Worm (Caenorhabditis elegans) whole organism, L2 larva: Measurements from ENCODE around the gene bgnt-1.1.
A peak's percentile ranks its signal among the peaks of the same experiment; 100 is the strongest.

Source experiments
- C34F6.9 ChIP-seq: fragments of 150-350 bp; optimal IDR thresholded peaks from 2 replicates; lab custom pipeline; 2014; ENCODE audit warnings: missing biosample characterization, missing genetic modification characterization
- F13H6.1 ChIP-seq: sonication (generic microtip); optimal IDR thresholded peaks from 2 replicates; lab custom pipeline; 2016; ENCODE audit warnings: missing genetic modification characterization, missing compliant biosample characterization
- R02D3.7 ChIP-seq: fragments of 150-350 bp; optimal IDR thresholded peaks from 2 replicates; lab custom pipeline; 2014; ENCODE audit warnings: missing biosample characterization, missing genetic modification characterization
- Y55F3AM.14 ChIP-seq: fragments of 200-800 bp; sonication (Bioruptor generic); optimal IDR thresholded peaks from 2 replicates; lab custom pipeline; 2018; ENCODE audit warnings: mild to moderate bottlenecking, missing genetic modification characterization, missing compliant biosample characterization
- ZK546.5 ChIP-seq: sonication (generic microtip); optimal IDR thresholded peaks from 2 replicates; lab custom pipeline; 2017; ENCODE audit warnings: missing biosample characterization, missing genetic modification characterization
- alr-1 ChIP-seq: fragments of 150-350 bp; optimal IDR thresholded peaks from 2 replicates; lab custom pipeline; 2014; ENCODE audit warnings: missing biosample characterization, missing genetic modification characterization
- aly-2 ChIP-seq: fragments of 150-350 bp; optimal IDR thresholded peaks from 2 replicates; lab custom pipeline; 2014; ENCODE audit warnings: missing biosample characterization, missing genetic modification characterization
- ama-1 ChIP-seq: fragments of 150-350 bp; optimal IDR thresholded peaks from 2 replicates; lab custom pipeline; 2018; ENCODE audit warnings: inconsistent platforms
- ceh-16 ChIP-seq: fragments of 150-350 bp; optimal IDR thresholded peaks from 2 replicates; lab custom pipeline; 2014; ENCODE audit warnings: missing biosample characterization, missing genetic modification characterization
- ceh-82 ChIP-seq: fragments of 150-350 bp; optimal IDR thresholded peaks from 2 replicates; lab custom pipeline; 2014; ENCODE audit warnings: missing biosample characterization, missing genetic modification characterization
- crh-2 ChIP-seq: sonication (generic microtip); optimal IDR thresholded peaks from 2 replicates; lab custom pipeline; 2017; ENCODE audit warnings: missing biosample characterization, missing genetic modification characterization
- dmd-4 ChIP-seq: sonication (generic microtip); optimal IDR thresholded peaks from 2 replicates; lab custom pipeline; 2017; ENCODE audit warnings: missing biosample characterization, missing genetic modification characterization
- egl-27 ChIP-seq: sonication (generic microtip); optimal IDR thresholded peaks from 3 replicates; lab custom pipeline; 2017; ENCODE audit warnings: missing biosample characterization, missing genetic modification reagents, missing genetic modification characterization
- elt-1 ChIP-seq: fragments of 150-350 bp; optimal IDR thresholded peaks from 2 replicates; lab custom pipeline; 2014; ENCODE audit warnings: missing biosample characterization, missing genetic modification characterization
- fos-1 ChIP-seq: fragments of 150-350 bp; optimal IDR thresholded peaks from 2 replicates; lab custom pipeline; 2014; ENCODE audit warnings: missing biosample characterization, missing genetic modification characterization
- gmeb-1 ChIP-seq: fragments of 150-350 bp; optimal IDR thresholded peaks from 2 replicates; lab custom pipeline; 2014; ENCODE audit warnings: missing biosample characterization, missing genetic modification characterization
- lin-11 ChIP-seq: fragments of 150-350 bp; sonication (generic microtip); optimal IDR thresholded peaks from 2 replicates; lab custom pipeline; 2014; ENCODE audit warnings: missing biosample characterization, missing genetic modification characterization, inconsistent platforms, mixed read lengths
- lin-13 ChIP-seq: fragments of 150-350 bp; optimal IDR thresholded peaks from 2 replicates; lab custom pipeline; 2014; ENCODE audit warnings: missing biosample characterization, missing genetic modification reagents, missing genetic modification characterization
- lin-39 ChIP-seq: fragments of 150-350 bp; optimal IDR thresholded peaks from 2 replicates; lab custom pipeline; 2014; ENCODE audit warnings: missing biosample characterization, missing genetic modification reagents, missing genetic modification characterization
- lsy-2 ChIP-seq, 2 experiments: fragments of 150-350 bp in 1 of 2; sonication (generic microtip) in 1 of 2; optimal IDR thresholded peaks; 2 replicates each; lab custom pipeline; 2014 to 2017; ENCODE audit warnings: missing biosample characterization in 2 of 2, missing genetic modification characterization in 2 of 2
- mab-5 ChIP-seq: fragments of 150-350 bp; optimal IDR thresholded peaks from 2 replicates; lab custom pipeline; 2014; ENCODE audit warnings: missing biosample characterization, missing genetic modification characterization
- mbf-1 ChIP-seq: sonication (generic microtip); optimal IDR thresholded peaks from 2 replicates; lab custom pipeline; 2017; ENCODE audit warnings: missing biosample characterization, missing genetic modification characterization
- mdl-1 ChIP-seq, 2 experiments: fragments of 150-350 bp in 1 of 2; sonication (generic microtip) in 1 of 2; optimal IDR thresholded peaks; 2 replicates each; lab custom pipeline; 2017; ENCODE audit warnings: missing biosample characterization in 2 of 2, missing genetic modification characterization in 2 of 2
- nhr-10 ChIP-seq: sonication (generic microtip); optimal IDR thresholded peaks from 2 replicates; lab custom pipeline; 2017; ENCODE audit warnings: missing biosample characterization, missing genetic modification characterization
- nhr-21 ChIP-seq: fragments of 150-350 bp; optimal IDR thresholded peaks from 2 replicates; lab custom pipeline; 2014; ENCODE audit warnings: missing biosample characterization, missing genetic modification characterization
- nhr-23 ChIP-seq: fragments of 150-350 bp; optimal IDR thresholded peaks from 2 replicates; lab custom pipeline; 2014; ENCODE audit warnings: missing biosample characterization, missing genetic modification reagents, missing genetic modification characterization
- nhr-237 ChIP-seq: fragments of 150-350 bp; optimal IDR thresholded peaks from 2 replicates; lab custom pipeline; 2014; ENCODE audit warnings: missing biosample characterization, missing genetic modification characterization
- nhr-25 ChIP-seq: fragments of 150-350 bp; sonication (generic microtip); optimal IDR thresholded peaks from 3 replicates; lab custom pipeline; 2014; ENCODE audit warnings: missing biosample characterization, missing genetic modification characterization
- nhr-6 ChIP-seq: fragments of 150-350 bp; optimal IDR thresholded peaks from 2 replicates; lab custom pipeline; 2014; ENCODE audit warnings: missing biosample characterization, missing genetic modification characterization
- nhr-77 ChIP-seq: fragments of 150-350 bp; optimal IDR thresholded peaks from 2 replicates; lab custom pipeline; 2014; ENCODE audit warnings: missing biosample characterization, missing genetic modification characterization
- peb-1 ChIP-seq: fragments of 150-350 bp; optimal IDR thresholded peaks from 2 replicates; lab custom pipeline; 2014; ENCODE audit warnings: missing biosample characterization, missing genetic modification characterization
- sem-4 ChIP-seq: fragments of 150-350 bp; optimal IDR thresholded peaks from 2 replicates; lab custom pipeline; 2014; ENCODE audit warnings: missing biosample characterization, missing genetic modification reagents, missing genetic modification characterization
- skn-1 ChIP-seq: sonication (generic microtip); optimal IDR thresholded peaks from 2 replicates; lab custom pipeline; 2017; ENCODE audit warnings: missing biosample characterization, missing genetic modification characterization
- sma-3 ChIP-seq: sonication (generic microtip); optimal IDR thresholded peaks from 2 replicates; lab custom pipeline; 2016; ENCODE audit warnings: missing genetic modification reagents, missing genetic modification characterization, missing compliant biosample characterization
- sma-9 ChIP-seq, 2 experiments: fragments of 150-350 bp in 1 of 2; sonication (generic microtip) in 1 of 2; optimal IDR thresholded peaks; 2 replicates each; lab custom pipeline; 2014 to 2016; ENCODE audit warnings: missing genetic modification characterization in 2 of 2, mild to moderate bottlenecking in 1 of 2, missing biosample characterization in 1 of 2, missing compliant biosample characterization in 1 of 2, missing genetic modification reagents in 1 of 2, moderate library complexity in 1 of 2
- unc-55 ChIP-seq: fragments of 150-350 bp; sonication (generic microtip); optimal IDR thresholded peaks from 3 replicates; lab custom pipeline; 2014; ENCODE audit warnings: missing biosample characterization, missing genetic modification reagents, missing genetic modification characterization
- unc-62 ChIP-seq: fragments of 150-350 bp; optimal IDR thresholded peaks from 2 replicates; lab custom pipeline; 2014; ENCODE audit warnings: missing biosample characterization, missing genetic modification reagents, missing genetic modification characterization
- zag-1 ChIP-seq: fragments of 150-350 bp; optimal IDR thresholded peaks from 2 replicates; lab custom pipeline; 2014; ENCODE audit warnings: missing biosample characterization, missing genetic modification characterization
- ztf-4 ChIP-seq: fragments of 150-350 bp; optimal IDR thresholded peaks from 2 replicates; lab custom pipeline; 2014; ENCODE audit warnings: missing biosample characterization, missing genetic modification characterization

bgnt-1.1 gene

ce11 chrIV:10453001-10453400 is 19.6 kb upstream of the bgnt-1.1 start, which contains the start of gene F01D4.8:
Gene F01D4.8, minus strand, starts transcription at chrIV:10453101.
- TF ChIP-seq aly-2 (no peak), ama-1 (lab: Kevin White, UChicago) (no peak), lsy-2 (tag; optimal IDR thresholded peaks at IDR 0.05; lab: Kevin White, UChicago) (no peak), Y55F3AM.14 (no peak), peb-1 (tag; lab: Kevin White, UChicago) (no peak), crh-2 (no peak), nhr-25 (no peak), mab-5 (tag; lab: Kevin White, UChicago) (no peak), lin-13 (GFP tag; lab: Kevin White, UChicago) (no peak), elt-1 (tag; lab: Kevin White, UChicago) (no peak), lin-39 (tag; lab: Kevin White, UChicago) (no peak), mdl-1 (tag; optimal IDR thresholded peaks at IDR 0.05; lab: Kevin White, UChicago) (no peak), ceh-16 (no peak), ztf-4 (tag; lab: Kevin White, UChicago) (no peak), nhr-10 (tag; lab: Kevin White, UChicago) (no peak), nhr-77 (no peak)

- TF ChIP-seq nhr-21 (no peak), skn-1 (tag; lab: Kevin White, UChicago) (no peak), nhr-77 (no peak), egl-27 (tag; lab: Kevin White, UChicago) (no peak), nhr-25 (no peak), mbf-1 (tag; lab: Kevin White, UChicago) (no peak), dmd-4 (tag; lab: Kevin White, UChicago) (no peak), sem-4 (tag; lab: Kevin White, UChicago) (no peak), nhr-237 (no peak), lin-13 (GFP tag; lab: Kevin White, UChicago) (no peak), F13H6.1 (tag; lab: Kevin White, UChicago) (no peak), nhr-10 (tag; lab: Kevin White, UChicago) (no peak), unc-55 (GFP tag; lab: Kevin White, UChicago) (no peak), C34F6.9 (tag; lab: Kevin White, UChicago) (no peak), unc-62 (no peak), alr-1 (tag; lab: Kevin White, UChicago) (no peak), mdl-1 (tag; optimal IDR thresholded peaks at IDR 0.05; lab: Kevin White, UChicago) (no peak), ZK546.5 (tag; lab: Kevin White, UChicago) (no peak), sma-3 (GFP tag; lab: Kevin White, UChicago) (no peak), nhr-6 (tag; lab: Kevin White, UChicago) (no peak)
Measured at ce11 chrIV:10457137-10457536, 15.4 kb upstream of the bgnt-1.1 start, which contains the start of gene srb-17. Gene srb-17, minus strand, starts transcription at chrIV:10457237.

- TF ChIP-seq C34F6.9 (tag; lab: Kevin White, UChicago) (no peak), unc-55 (GFP tag; lab: Kevin White, UChicago) (peak; percentile 66)
Measured at ce11 chrIV:10461767-10462166, 10.8 kb upstream of the bgnt-1.1 start, which contains the start of gene mec-3. Gene mec-3, minus strand, starts transcription at chrIV:10461867.

- TF ChIP-seq zag-1 (tag; lab: Kevin White, UChicago): no peak
- no peak for TF ChIP-seq dmd-4 (tag; lab: Kevin White, UChicago)
- TF ChIP-seq lsy-2 (tag; optimal IDR thresholded peaks at IDR 0.05; lab: Kevin White, UChicago): no peak
- TF ChIP-seq gmeb-1 (tag; lab: Kevin White, UChicago): no peak
- no peak for TF ChIP-seq peb-1 (tag; lab: Kevin White, UChicago)
- TF ChIP-seq R02D3.7 (tag; lab: Kevin White, UChicago): no peak
Measured at ce11 chrIV:10462608-10463007, 10.0 kb upstream of the bgnt-1.1 start.

- no peak for TF ChIP-seq nhr-77
- TF ChIP-seq nhr-10 (tag; lab: Kevin White, UChicago): no peak
- no peak for TF ChIP-seq nhr-23 (tag; lab: Kevin White, UChicago)
- TF ChIP-seq F13H6.1 (tag; lab: Kevin White, UChicago): no peak
- TF ChIP-seq sma-3 (GFP tag; lab: Kevin White, UChicago): peak; percentile 17
- peak; percentile 33 for TF ChIP-seq crh-2
- TF ChIP-seq alr-1 (tag; lab: Kevin White, UChicago): no peak
- TF ChIP-seq ceh-16: no peak
- TF ChIP-seq lsy-2 (tag; optimal IDR thresholded peaks at IDR 0.05; lab: Kevin White, UChicago): no peak
- TF ChIP-seq lin-13 (GFP tag; lab: Kevin White, UChicago): no peak
- TF ChIP-seq nhr-237: no peak
- peak; percentile 62 for TF ChIP-seq gmeb-1 (tag; lab: Kevin White, UChicago)
- TF ChIP-seq lin-11 (tag; lab: Kevin White, UChicago): no peak
- TF ChIP-seq ceh-82 (tag; lab: Kevin White, UChicago): no peak
- TF ChIP-seq sma-9 (GFP tag; optimal IDR thresholded peaks at IDR 0.05; lab: Kevin White, UChicago): peak; percentile 79
- no peak for TF ChIP-seq sma-9 (tag; optimal IDR thresholded peaks at IDR 0.05; lab: Kevin White, UChicago)
- TF ChIP-seq fos-1 (tag; lab: Kevin White, UChicago): peak; percentile 98
- TF ChIP-seq C34F6.9 (tag; lab: Kevin White, UChicago): no peak
Measured at ce11 chrIV:10463127-10463526, 9.5 kb upstream of the bgnt-1.1 start.
